Fruit fly (Drosophila melanogaster): ENCODE measurements around the gene Prx6a.
A peak's percentile ranks its signal among the peaks of the same experiment; 100 is the strongest.

The Prx6a gene

DNA sequence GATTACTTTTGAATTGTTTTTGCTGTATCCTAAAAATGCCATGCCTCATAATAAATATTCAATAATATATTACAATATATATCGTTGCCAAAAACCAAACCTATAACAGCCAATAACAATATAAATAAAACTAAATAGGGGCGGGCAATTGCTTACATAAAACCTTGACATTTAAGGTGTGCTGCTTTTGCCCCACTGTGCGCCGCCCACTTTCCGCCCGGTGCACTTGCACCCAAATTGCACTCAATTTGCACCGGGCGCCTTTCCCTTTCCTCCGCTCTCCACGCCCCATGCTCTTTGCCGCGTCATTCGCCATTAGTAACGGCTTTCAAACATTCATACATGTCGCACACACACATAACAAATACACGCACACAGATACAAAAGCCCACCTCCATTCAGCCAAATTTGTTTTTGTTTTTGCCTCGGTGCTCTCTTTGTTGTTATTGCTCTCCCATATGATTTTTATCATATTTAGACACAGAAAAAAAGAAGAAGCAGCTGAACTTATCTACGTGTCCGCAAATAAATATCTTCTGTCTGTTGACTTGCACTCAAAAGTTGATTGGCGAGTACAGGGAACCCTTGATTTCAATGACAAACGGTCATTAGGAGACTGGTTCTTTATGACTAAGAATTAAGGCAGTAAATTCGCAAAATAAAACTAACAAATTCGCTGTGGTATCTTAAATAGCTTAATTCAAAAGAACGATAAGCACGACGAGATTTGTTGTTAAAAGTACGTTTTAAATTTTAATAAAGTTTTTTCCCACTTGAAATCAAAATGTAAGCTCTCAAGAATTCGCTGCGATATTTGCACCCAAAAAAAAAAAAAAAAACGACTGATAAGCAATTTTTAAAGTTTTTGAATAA is 19.9 kb downstream of the Prx6a start (continued):
- TF ChIP-seq Gug (GFP tag; IDR thresholded peaks at IDR 0.05): peak; percentile 70
- peak; percentile 17 for TF ChIP-seq lz (GFP tag; optimal IDR thresholded peaks at IDR 0.05)
- peak; percentile 47 for TF ChIP-seq vri (GFP tag; optimal IDR thresholded peaks at IDR 0.05)
- TF ChIP-seq Smox (GFP tag; optimal IDR thresholded peaks at IDR 0.05): peak; percentile 50
- peak; percentile 77 for TF ChIP-seq CG3919 (GFP tag; optimal IDR thresholded peaks at IDR 0.05)
- TF ChIP-seq CG1621 (tag; optimal IDR thresholded peaks at IDR 0.05): no peak
- peak; percentile 36 for TF ChIP-seq CG11762 (GFP tag; optimal IDR thresholded peaks at IDR 0.05; ENCODE audit: insufficient read depth)
- TF ChIP-seq fd59A (GFP tag; optimal IDR thresholded peaks at IDR 0.05): no peak
- TF ChIP-seq OdsH (GFP tag; optimal IDR thresholded peaks at IDR 0.05): peak; percentile 54
- no peak for TF ChIP-seq CG7368 (GFP tag; optimal IDR thresholded peaks at IDR 0.05)
- no peak for TF ChIP-seq Ets21C (GFP tag; optimal IDR thresholded peaks at IDR 0.05)
- peak; percentile 16 for TF ChIP-seq Sox14 (GFP tag; optimal IDR thresholded peaks at IDR 0.05)
- peak; percentile 33 for TF ChIP-seq topi (GFP tag; optimal IDR thresholded peaks at IDR 0.05)
- TF ChIP-seq achi (GFP tag; optimal IDR thresholded peaks at IDR 0.05): peak; percentile 66
- peak; percentile 74 for TF ChIP-seq Hr4 (GFP tag; optimal IDR thresholded peaks at IDR 0.05)
- peak in 1 of 2 experiments; percentile 43 for TF ChIP-seq salr (GFP tag; optimal IDR thresholded peaks at IDR 0.05)
- peak; percentile 47 for TF ChIP-seq pdm3 (GFP tag; optimal IDR thresholded peaks at IDR 0.05)
- TF ChIP-seq Ets96B (tag; optimal IDR thresholded peaks at IDR 0.05): peak; percentile 6
- TF ChIP-seq CG3032 (tag; optimal IDR thresholded peaks at IDR 0.05): no peak
- peak; percentile 88 for TF ChIP-seq eg (GFP tag; IDR thresholded peaks at IDR 0.05)
- TF ChIP-seq CG9139 (GFP tag; optimal IDR thresholded peaks at IDR 0.05): no peak
- TF ChIP-seq acj6 (GFP tag; optimal IDR thresholded peaks at IDR 0.05): peak; percentile 69
- TF ChIP-seq CG15336 (GFP tag; IDR thresholded peaks at IDR 0.05): peak; percentile 89
- no peak for TF ChIP-seq CG6854 (GFP tag; optimal IDR thresholded peaks at IDR 0.05)
- TF ChIP-seq svp (GFP tag): peak; percentile 78
- TF ChIP-seq spab (GFP tag; optimal IDR thresholded peaks at IDR 0.05): peak; percentile 50
- peak; percentile 66 for TF ChIP-seq dac (GFP tag; optimal IDR thresholded peaks at IDR 0.05)
- peak; percentile 54 for TF ChIP-seq CG10669 (GFP tag; optimal IDR thresholded peaks at IDR 0.05)
- peak; percentile 84 for TF ChIP-seq Eip78C (GFP tag)
- TF ChIP-seq CG8319 (GFP tag; optimal IDR thresholded peaks at IDR 0.05): peak; percentile 11
- peak; percentile 46 for TF ChIP-seq Met (GFP tag; optimal IDR thresholded peaks at IDR 0.05)

DNA sequence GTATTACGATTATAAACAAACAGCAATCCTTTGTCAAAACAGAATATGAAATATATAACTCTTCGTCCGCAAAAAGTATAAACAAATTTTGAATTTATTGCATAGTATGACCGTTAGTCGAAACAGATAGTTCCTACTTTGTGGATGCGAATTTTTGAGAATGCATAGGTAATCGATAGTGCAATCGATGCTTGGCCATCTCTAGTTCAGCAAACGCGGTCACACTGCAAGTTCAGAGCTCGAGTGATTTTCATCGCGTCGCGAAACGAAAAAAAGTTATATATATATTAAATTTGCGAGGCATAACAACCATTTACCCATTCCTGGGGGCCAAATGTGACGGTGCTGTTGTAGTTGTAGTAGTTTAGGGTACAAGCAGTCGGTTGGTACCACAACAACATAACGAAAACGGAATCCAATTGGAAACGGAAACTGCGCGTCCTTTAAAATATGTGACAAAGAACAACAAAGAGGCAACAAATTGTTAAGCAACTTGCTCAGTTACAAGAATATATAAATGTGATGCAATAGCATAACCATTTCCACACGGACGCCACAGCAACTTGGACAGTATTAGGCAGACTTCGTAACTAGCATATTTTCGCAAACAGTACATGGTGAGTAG is 21.0 kb downstream of the Prx6a start, which contains the start of gene CG2991:
TSS of gene CG2991 (plus strand) at position 205 of the 625 bp plus-strand sequence.
- TF ChIP-seq CG15336 (GFP tag; IDR thresholded peaks at IDR 0.05) (peak; percentile 12; the same call in 1 of the 2 replicates), topi (GFP tag; optimal IDR thresholded peaks at IDR 0.05) (peak; percentile 41), CG10669 (GFP tag; optimal IDR thresholded peaks at IDR 0.05) (no peak), dsx (GFP tag; optimal IDR thresholded peaks at IDR 0.05; ENCODE audit: poor library complexity, severe bottlenecking) (peak; percentile 75), CG6854 (GFP tag; optimal IDR thresholded peaks at IDR 0.05) (peak; percentile 5), ss (GFP tag; optimal IDR thresholded peaks at IDR 0.05) (peak in 1 of 2 experiments; percentile 24), Smox (GFP tag; optimal IDR thresholded peaks at IDR 0.05) (peak; percentile 0), Sox14 (GFP tag; optimal IDR thresholded peaks at IDR 0.05) (peak; percentile 78), Met (GFP tag; optimal IDR thresholded peaks at IDR 0.05) (peak; percentile 1), CG16779 (tag; optimal IDR thresholded peaks at IDR 0.05) (no peak), CG6808 (GFP tag; optimal IDR thresholded peaks at IDR 0.05) (no peak), Blimp-1 (GFP tag; optimal IDR thresholded peaks at IDR 0.05) (no peak), Eip78C (GFP tag) (peak; percentile 73), CG3919 (GFP tag; optimal IDR thresholded peaks at IDR 0.05) (peak; percentile 2), Ets96B (tag; optimal IDR thresholded peaks at IDR 0.05) (peak; percentile 3), Eip75B (GFP tag; optimal IDR thresholded peaks at IDR 0.05) (peak; percentile 15), vri (GFP tag; optimal IDR thresholded peaks at IDR 0.05) (peak; percentile 78), Sox102F (GFP tag; optimal IDR thresholded peaks at IDR 0.05) (peak; percentile 58), CG6163 (GFP tag; IDR thresholded peaks at IDR 0.05) (0 out of 3 replicates have a peak, but pooled peaks have one; percentile 12), Eip93F (GFP tag; optimal IDR thresholded peaks at IDR 0.05) (peak; percentile 61), svp (GFP tag) (peak; percentile 66), dac (GFP tag; optimal IDR thresholded peaks at IDR 0.05) (no peak), lz (GFP tag; optimal IDR thresholded peaks at IDR 0.05) (peak; percentile 33)
